Worm (Caenorhabditis elegans): ENCODE measurements around the gene F35H8.4.

The F35H8.4 gene

ce11 chrII:9553179-9553578 is 6.7 kb downstream of the F35H8.4 start, which contains the start of gene F35H8.1:
F35H8.1 (minus strand) TSS chrII:9553279.
- TF ChIP-seq fax-1 (tag; optimal IDR thresholded peaks at IDR 0.05) (no peak), madf-2 (tag; optimal IDR thresholded peaks at IDR 0.05) (no peak), tbx-2 (tag; optimal IDR thresholded peaks at IDR 0.05) (no peak), nhr-11 (tag; optimal IDR thresholded peaks at IDR 0.05) (no peak), pax-1 (tag; optimal IDR thresholded peaks at IDR 0.05) (no peak), nhr-232 (tag; optimal IDR thresholded peaks at IDR 0.05) (no peak), ceh-34 (tag; optimal IDR thresholded peaks at IDR 0.05) (no peak), ama-1 (optimal IDR thresholded peaks at IDR 0.05) (no peak), zip-5 (tag; optimal IDR thresholded peaks at IDR 0.05) (no peak), ceh-24 (tag; optimal IDR thresholded peaks at IDR 0.05) (no peak), rnt-1 (tag; optimal IDR thresholded peaks at IDR 0.05) (no peak), hlh-13 (GFP tag; optimal IDR thresholded peaks at IDR 0.05) (no peak), ceh-45 (GFP tag; IDR thresholded peaks at IDR 0.05) (no peak), sdc-2 (tag; optimal IDR thresholded peaks at IDR 0.05) (no peak), pha-2 (tag; optimal IDR thresholded peaks at IDR 0.05) (no peak), ceh-18 (tag; optimal IDR thresholded peaks at IDR 0.05) (no peak), ceh-19 (GFP tag; optimal IDR thresholded peaks at IDR 0.05) (no peak), dmd-4 (tag; optimal IDR thresholded peaks at IDR 0.05; ENCODE audit: borderline replicate concordance) (no peak), che-1 (tag; optimal IDR thresholded peaks at IDR 0.05) (no peak), ceh-30 (tag; optimal IDR thresholded peaks at IDR 0.05) (no peak)

ce11 chrII:9551536-9551935 is 8.3 kb downstream of the F35H8.4 start, which contains the start of gene F35H8.12:
F35H8.12 (plus strand) TSS chrII:9551836.
- TF ChIP-seq lim-6 (tag; optimal IDR thresholded peaks at IDR 0.05) = no peak
- TF ChIP-seq ztf-16 (tag; optimal IDR thresholded peaks at IDR 0.05) = no peak
- no peak for TF ChIP-seq ceh-31 (tag; optimal IDR thresholded peaks at IDR 0.05)
- TF ChIP-seq pha-2 (tag; optimal IDR thresholded peaks at IDR 0.05) = no peak
- no peak for TF ChIP-seq tbx-7 (tag; optimal IDR thresholded peaks at IDR 0.05)
- no peak for TF ChIP-seq ceh-9 (tag; optimal IDR thresholded peaks at IDR 0.05)
- no peak for TF ChIP-seq sox-2 (GFP tag; IDR thresholded peaks at IDR 0.05)
- TF ChIP-seq ceh-22 (tag; optimal IDR thresholded peaks at IDR 0.05) = no peak
- no peak for TF ChIP-seq nhr-232 (tag; optimal IDR thresholded peaks at IDR 0.05)
- no peak for TF ChIP-seq ceh-24 (tag; optimal IDR thresholded peaks at IDR 0.05)
- no peak for TF ChIP-seq unc-55 (GFP tag; optimal IDR thresholded peaks at IDR 0.05)
- no peak for TF ChIP-seq odd-2 (tag; optimal IDR thresholded peaks at IDR 0.05)
- TF ChIP-seq C08G9.2 (tag; optimal IDR thresholded peaks at IDR 0.05) = no peak
- TF ChIP-seq F13H6.1 (tag; optimal IDR thresholded peaks at IDR 0.05) = no peak
- no peak for TF ChIP-seq rnt-1 (tag; optimal IDR thresholded peaks at IDR 0.05)

- TF ChIP-seq ceh-31 (tag; optimal IDR thresholded peaks at IDR 0.05) = no peak
- TF ChIP-seq nhr-232 (tag; optimal IDR thresholded peaks at IDR 0.05) = no peak
- TF ChIP-seq unc-86 (tag; optimal IDR thresholded peaks at IDR 0.05) = no peak
- TF ChIP-seq Y22D7AL.16 (tag; optimal IDR thresholded peaks at IDR 0.05) = no peak
- no peak for TF ChIP-seq sox-2 (GFP tag; IDR thresholded peaks at IDR 0.05)
- no peak for TF ChIP-seq fkh-10 (GFP tag; optimal IDR thresholded peaks at IDR 0.05)
- no peak for TF ChIP-seq odd-2 (tag; optimal IDR thresholded peaks at IDR 0.05)
- no peak for TF ChIP-seq ceh-19 (GFP tag; optimal IDR thresholded peaks at IDR 0.05)
- no peak for TF ChIP-seq che-1 (tag; optimal IDR thresholded peaks at IDR 0.05)
- no peak for TF ChIP-seq nfya-1 (tag; optimal IDR thresholded peaks at IDR 0.05)
- TF ChIP-seq ceh-14 (tag; optimal IDR thresholded peaks at IDR 0.05) = no peak
- TF ChIP-seq lin-11 (tag; optimal IDR thresholded peaks at IDR 0.05) = no peak
- TF ChIP-seq fax-1 (tag; optimal IDR thresholded peaks at IDR 0.05) = no peak
- TF ChIP-seq ceh-9 (tag; optimal IDR thresholded peaks at IDR 0.05) = no peak
Observed at ce11 chrII:9550718-9551117, 9.1 kb downstream of the F35H8.4 start, which contains the start of gene sra-6. sra-6 (minus strand) TSS chrII:9550818.

ce11 chrII:9544386-9544785 is 15.4 kb downstream of the F35H8.4 start, which contains the start of gene sra-7:
sra-7 (plus strand) TSS chrII:9544686.
- TF ChIP-seq ceh-30 (tag; optimal IDR thresholded peaks at IDR 0.05) (no peak), K02D7.2 (tag; optimal IDR thresholded peaks at IDR 0.05) (no peak), lim-6 (tag; optimal IDR thresholded peaks at IDR 0.05) (no peak), fkh-10 (GFP tag; optimal IDR thresholded peaks at IDR 0.05) (no peak), nhr-11 (tag; optimal IDR thresholded peaks at IDR 0.05) (no peak), pqm-1 (tag; optimal IDR thresholded peaks at IDR 0.05) (no peak), che-1 (tag; optimal IDR thresholded peaks at IDR 0.05) (no peak), ahr-1 (tag; optimal IDR thresholded peaks at IDR 0.05) (no peak), gmeb-2 (tag; optimal IDR thresholded peaks at IDR 0.05) (no peak)
